Fruit fly (Drosophila melanogaster) whole organism, embryonic: Measurements from ENCODE around the gene mAChR-B.

Experiments used
- B-H1 ChIP-seq: fragments of 200-800 bp; sonication (Bioruptor generic); IDR thresholded peaks from 3 replicates; pipeline ENCODE4 v1.3.6; 2022; ENCODE audit warnings: missing biosample characterization, missing genetic modification characterization
- CG11247 ChIP-seq: fragments of 200-800 bp; sonication (Bioruptor generic); IDR thresholded peaks from 2 replicates; pipeline ENCODE4 v1.3.6; 2022; ENCODE audit warnings: missing biosample characterization, missing genetic modification characterization
- CG11398 ChIP-seq: fragments of 200-800 bp; sonication (Bioruptor generic); optimal IDR thresholded peaks from 2 replicates; lab custom pipeline; 2016; ENCODE audit warnings: missing biosample characterization, missing genetic modification characterization
- CG15479 ChIP-seq: fragments of 200-800 bp; sonication (Bioruptor generic); optimal IDR thresholded peaks from 3 replicates; lab custom pipeline; 2019; ENCODE audit warnings: missing biosample characterization, mild to moderate bottlenecking, missing genetic modification characterization, moderate library complexity
- CG17186 ChIP-seq: fragments of 200-800 bp; sonication (Bioruptor generic); optimal IDR thresholded peaks from 3 replicates; lab custom pipeline; 2017; ENCODE audit warnings: missing biosample characterization, missing genetic modification reagents, missing genetic modification characterization
- CG17568 ChIP-seq: fragments of 200-800 bp; sonication (Bioruptor generic); optimal IDR thresholded peaks from 2 replicates; lab custom pipeline; 2018; ENCODE audit warnings: missing biosample characterization, mild to moderate bottlenecking, missing genetic modification characterization, moderate library complexity
- CG17912 ChIP-seq: fragments of 200-800 bp; sonication (Bioruptor generic); optimal IDR thresholded peaks from 2 replicates; lab custom pipeline; 2018; ENCODE audit warnings: missing biosample characterization, mild to moderate bottlenecking, missing genetic modification characterization
- CG18599 ChIP-seq: fragments of 200-800 bp; sonication (Bioruptor generic); optimal IDR thresholded peaks from 3 replicates; lab custom pipeline; 2017; ENCODE audit warnings: missing biosample characterization, missing genetic modification characterization, mild to moderate bottlenecking, moderate library complexity, missing genetic modification reagents
- CG18764 ChIP-seq: fragments of 200-800 bp; sonication (Bioruptor generic); optimal IDR thresholded peaks from 3 replicates; lab custom pipeline; 2016; ENCODE audit warnings: missing biosample characterization, missing genetic modification characterization
- CG2202 ChIP-seq: fragments of 200-800 bp; sonication (Bioruptor generic); optimal IDR thresholded peaks from 2 replicates; lab custom pipeline; 2018; ENCODE audit warnings: missing biosample characterization, mild to moderate bottlenecking, missing genetic modification characterization
- CG30020 ChIP-seq: fragments of 200-800 bp; optimal IDR thresholded peaks from 2 replicates; lab custom pipeline; 2019; ENCODE audit warnings: missing biosample characterization, mild to moderate bottlenecking, missing genetic modification characterization, moderate library complexity
- CG30431 ChIP-seq: fragments of 200-800 bp; sonication (Bioruptor generic); optimal IDR thresholded peaks from 2 replicates; lab custom pipeline; 2017; ENCODE audit warnings: missing biosample characterization, missing genetic modification characterization
- CG31441 ChIP-seq: fragments of 200-800 bp; sonication (Bioruptor generic); IDR thresholded peaks from 2 replicates; pipeline ENCODE4 v1.3.6; 2022; ENCODE audit warnings: missing biosample characterization, missing genetic modification characterization
- CG3407 ChIP-seq: fragments of 200-800 bp; sonication (Bioruptor generic); optimal IDR thresholded peaks from 2 replicates; lab custom pipeline; 2018; ENCODE audit warnings: missing biosample characterization, mild to moderate bottlenecking, missing genetic modification characterization
- CG4282 ChIP-seq: fragments of 200-800 bp; sonication (Bioruptor generic); optimal IDR thresholded peaks from 2 replicates; lab custom pipeline; 2016; ENCODE audit warnings: missing biosample characterization, missing genetic modification characterization
- CG4404 ChIP-seq: fragments of 200-800 bp; sonication (Bioruptor generic); IDR thresholded peaks from 2 replicates; pipeline ENCODE4 v1.3.6; 2022; ENCODE audit warnings: missing biosample characterization, missing genetic modification characterization
- CG4707 ChIP-seq: fragments of 200-800 bp; sonication (Bioruptor generic); optimal IDR thresholded peaks from 2 replicates; lab custom pipeline; 2018; ENCODE audit warnings: missing biosample characterization, mild to moderate bottlenecking, missing genetic modification characterization, moderate library complexity
- CG6791 ChIP-seq: fragments of 200-800 bp; sonication (Bioruptor generic); IDR thresholded peaks from 3 replicates; pipeline ENCODE4 v1.3.6; 2022; ENCODE audit warnings: missing biosample characterization, missing genetic modification characterization; ENCODE audit not compliant: partially characterized antibody
- CG8924 ChIP-seq: fragments of 200-800 bp; optimal IDR thresholded peaks from 3 replicates; lab custom pipeline; 2019; ENCODE audit warnings: missing biosample characterization, mild to moderate bottlenecking, missing genetic modification characterization, moderate library complexity
- Dip3 ChIP-seq: fragments of 200-800 bp; sonication (Bioruptor generic); optimal IDR thresholded peaks from 3 replicates; lab custom pipeline; 2016; ENCODE audit warnings: missing biosample characterization, missing genetic modification characterization
- Gug ChIP-seq: fragments of 200-800 bp; sonication (Bioruptor generic); IDR thresholded peaks from 4 replicates; pipeline ENCODE4 v1.3.6; 2022; ENCODE audit warnings: missing biosample characterization, missing genetic modification characterization
- HHEX ChIP-seq: fragments of 200-800 bp; sonication (Bioruptor generic); optimal IDR thresholded peaks from 3 replicates; lab custom pipeline; 2017; ENCODE audit warnings: missing biosample characterization, mild to moderate bottlenecking, missing genetic modification characterization, missing genetic modification reagents
- Meics ChIP-seq: fragments of 200-800 bp; sonication (Bioruptor generic); optimal IDR thresholded peaks from 2 replicates; lab custom pipeline; 2017; ENCODE audit warnings: missing biosample characterization, mild to moderate bottlenecking, missing genetic modification characterization
- NK7.1 ChIP-seq: fragments of 200-800 bp; sonication (Bioruptor generic); optimal IDR thresholded peaks from 3 replicates; lab custom pipeline; 2016; ENCODE audit warnings: missing biosample characterization, missing genetic modification characterization
- Nf-YB ChIP-seq: fragments of 200-800 bp; sonication (Bioruptor generic); optimal IDR thresholded peaks from 3 replicates; lab custom pipeline; 2019; ENCODE audit warnings: missing biosample characterization, mild to moderate bottlenecking, missing genetic modification characterization, moderate library complexity
- NfI ChIP-seq: fragments of 200-800 bp; sonication (Bioruptor generic); optimal IDR thresholded peaks from 3 replicates; lab custom pipeline; 2018; ENCODE audit warnings: missing biosample characterization, mild to moderate bottlenecking, missing genetic modification characterization, moderate library complexity
- Opbp ChIP-seq: fragments of 200-800 bp; sonication (Bioruptor generic); IDR thresholded peaks from 3 replicates; pipeline ENCODE4 v1.3.6; 2022; ENCODE audit warnings: missing biosample characterization, missing genetic modification characterization; ENCODE audit not compliant: partially characterized antibody
- Ravus ChIP-seq: fragments of 200-800 bp; sonication (Bioruptor generic); IDR thresholded peaks from 2 replicates; pipeline ENCODE4 v1.3.6; 2022; ENCODE audit warnings: missing biosample characterization, missing genetic modification characterization
- Scr ChIP-seq: fragments of 200-800 bp; sonication (Bioruptor generic); IDR thresholded peaks from 2 replicates; pipeline ENCODE4 v1.3.6; 2022; ENCODE audit warnings: missing biosample characterization, missing genetic modification characterization; ENCODE audit not compliant: partially characterized antibody
- caup ChIP-seq: fragments of 200-800 bp; sonication (Bioruptor generic); optimal IDR thresholded peaks from 3 replicates; lab custom pipeline; 2017; ENCODE audit warnings: missing biosample characterization, mild to moderate bottlenecking, missing genetic modification characterization, moderate library complexity; ENCODE audit not compliant: severe bottlenecking
- chif ChIP-seq, 2 experiments: fragments of 200-800 bp; sonication (Bioruptor generic); optimal IDR thresholded peaks; 3 replicates each; lab custom pipeline; 2016; ENCODE audit warnings: missing biosample characterization in 2 of 2, missing genetic modification characterization in 2 of 2
- dan ChIP-seq: fragments of 200-800 bp; sonication (Bioruptor generic); IDR thresholded peaks from 2 replicates; pipeline ENCODE4 v1.3.6; 2022; ENCODE audit warnings: missing biosample characterization, missing genetic modification characterization
- dpn ChIP-seq, 2 experiments: fragments of 200-800 bp; sonication (Bioruptor generic); optimal IDR thresholded peaks; 3 replicates each; lab custom pipeline; 2016; ENCODE audit warnings: missing biosample characterization in 2 of 2, missing genetic modification characterization in 2 of 2
- esg ChIP-seq: fragments of 200-800 bp; sonication (Bioruptor generic); conservative IDR thresholded peaks from 2 replicates; pipeline ENCODE4 v1.3.6; 2022; ENCODE audit warnings: missing biosample characterization, missing genetic modification characterization
- eve ChIP-seq, 2 experiments: fragments of >200 bp; optimal IDR thresholded peaks; 2 replicates each; lab custom pipeline; 2017; ENCODE audit warnings: missing biosample characterization in 2 of 2, missing genetic modification characterization in 2 of 2
- fd102C ChIP-seq: fragments of 200-800 bp; sonication (Bioruptor generic); optimal IDR thresholded peaks from 2 replicates; lab custom pipeline; 2018; ENCODE audit warnings: missing biosample characterization, mild to moderate bottlenecking, missing genetic modification characterization, moderate library complexity
- fru ChIP-seq: fragments of >200 bp; optimal IDR thresholded peaks from 2 replicates; lab custom pipeline; 2017
- gce ChIP-seq: fragments of 200-800 bp; sonication (Bioruptor generic); IDR thresholded peaks from 3 replicates; pipeline ENCODE4 v1.3.6; 2022; ENCODE audit warnings: missing biosample characterization, missing genetic modification characterization
- gcm ChIP-seq: fragments of 200-800 bp; sonication (Bioruptor generic); optimal IDR thresholded peaks from 2 replicates; lab custom pipeline; 2019; ENCODE audit warnings: missing biosample characterization, mild to moderate bottlenecking, missing genetic modification characterization, moderate library complexity
- gt ChIP-seq: fragments of 200-800 bp; sonication (Bioruptor generic); IDR thresholded peaks from 2 replicates; pipeline ENCODE4 v1.3.6; 2022; ENCODE audit warnings: missing biosample characterization, missing genetic modification characterization
- insv ChIP-seq, 2 experiments: fragments of 200-800 bp; sonication (Bioruptor generic); optimal IDR thresholded peaks; 3 replicates each; lab custom pipeline; 2016 to 2018; ENCODE audit warnings: missing biosample characterization in 2 of 2, missing genetic modification characterization in 2 of 2
- jigr1 ChIP-seq: fragments of 200-800 bp; sonication (Bioruptor generic); IDR thresholded peaks from 3 replicates; pipeline ENCODE4 v1.3.6; 2022; ENCODE audit warnings: missing biosample characterization, missing genetic modification characterization
- nerfin-2 ChIP-seq: fragments of 200-800 bp; sonication (Bioruptor generic); IDR thresholded peaks from 2 replicates; pipeline ENCODE4 v1.3.6; 2022; ENCODE audit warnings: missing biosample characterization, missing genetic modification characterization; ENCODE audit not compliant: partially characterized antibody
- pb ChIP-seq: fragments of 200-800 bp; sonication (Bioruptor generic); optimal IDR thresholded peaks from 3 replicates; lab custom pipeline; 2016; ENCODE audit warnings: missing biosample characterization, missing genetic modification characterization
- prd ChIP-seq, 3 experiments: fragments of >200 bp in 2 of 3; fragments of 200-800 bp in 1 of 3; sonication (Bioruptor generic) in 1 of 3; optimal IDR thresholded peaks in 2 of 3; IDR thresholded peaks in 1 of 3; 2 replicates in 2 of 3; 3 replicates in 1 of 3; pipeline versions ENCODE4 v1.3.6 to Lab custom; 2017 to 2022; ENCODE audit warnings: missing biosample characterization in 1 of 3, missing genetic modification characterization in 1 of 3
- tin ChIP-seq: fragments of 200-800 bp; sonication (Bioruptor generic); optimal IDR thresholded peaks from 3 replicates; lab custom pipeline; 2016; ENCODE audit warnings: missing biosample characterization, missing genetic modification characterization
- ttk ChIP-seq: fragments of 200-800 bp; sonication (Bioruptor generic); IDR thresholded peaks from 2 replicates; pipeline ENCODE4 v2.1.2; 2022; ENCODE audit warnings: missing biosample characterization, missing genetic modification characterization
- z ChIP-seq: fragments of 200-800 bp; sonication (Bioruptor generic); IDR thresholded peaks from 3 replicates; pipeline ENCODE4 v1.3.6; 2022; ENCODE audit warnings: missing biosample characterization, missing genetic modification characterization

The mAChR-B gene

DNA sequence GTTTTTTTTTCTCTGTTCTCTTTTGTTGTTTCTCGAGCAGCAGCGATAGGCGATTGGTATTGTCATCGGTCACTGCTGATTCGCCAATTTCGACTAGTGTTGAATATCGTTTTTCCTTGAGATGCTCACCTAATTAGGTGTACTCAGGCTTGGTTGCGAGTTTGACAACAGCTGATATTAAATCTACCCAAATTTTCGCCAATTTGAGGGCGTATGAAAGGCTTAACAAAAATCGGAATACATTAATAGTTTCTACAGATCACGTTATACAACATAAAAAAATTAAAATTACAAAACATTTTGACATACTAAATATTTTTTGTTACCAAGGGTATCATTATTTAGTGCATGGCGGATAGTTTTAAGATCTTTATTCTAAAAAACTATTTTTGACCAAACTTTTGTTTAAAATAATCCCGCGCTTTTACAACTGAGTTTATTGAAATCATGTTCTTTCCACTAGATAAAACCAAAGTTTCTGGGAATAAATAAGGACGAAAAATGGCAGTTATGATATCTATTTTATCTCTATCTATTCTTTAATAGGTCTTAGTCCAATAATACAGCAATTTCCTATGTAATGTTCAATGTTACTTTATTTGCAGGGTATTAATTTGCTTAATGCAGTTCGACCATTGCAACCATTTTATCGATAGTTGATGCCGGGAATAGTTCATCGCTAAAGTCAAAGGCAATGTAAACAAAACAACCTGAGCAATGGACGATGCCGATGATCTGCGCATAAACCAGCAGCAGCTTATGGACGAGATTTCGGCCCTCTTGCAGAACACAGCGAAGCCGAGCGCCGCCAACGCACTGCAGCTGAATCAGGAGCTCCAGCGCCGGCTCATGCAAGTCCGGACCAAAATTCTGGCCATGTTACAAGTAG, 45.7 kb upstream of the mAChR-B start, which contains the start of the genes CG10435 and Pbp95 (continued):
- peak; percentile 51 for TF ChIP-seq NfI (GFP tag; lab: Kevin White, UChicago)
- no peak for TF ChIP-seq CG8924 (tag; lab: Kevin White, UChicago)
- no peak for TF ChIP-seq CG18764 (GFP tag; lab: Kevin White, UChicago)
- TF ChIP-seq esg (GFP tag; lab: Robert Waterston, UW), result no peak
- TF ChIP-seq ttk, result no peak
- TF ChIP-seq CG4707 (GFP tag; lab: Kevin White, UChicago), result no peak
- TF ChIP-seq fru (lab: Kevin White, UChicago), result no peak
- TF ChIP-seq CG4282, result no peak
- TF ChIP-seq HHEX (GFP tag; lab: Kevin White, UChicago), result peak; percentile 21
- no peak for TF ChIP-seq CG11398
- TF ChIP-seq tin, result peak; percentile 45
- TF ChIP-seq CG18599 (GFP tag; lab: Kevin White, UChicago), result no peak
- TF ChIP-seq insv (GFP tag; optimal IDR thresholded peaks at IDR 0.05; lab: Kevin White, UChicago), result peak in 1 of 2 experiments; percentile 32
- peak; percentile 72 for TF ChIP-seq CG6791
- TF ChIP-seq z (GFP tag; lab: Robert Waterston, UW), result no peak
- no peak for TF ChIP-seq CG17186
- no peak for TF ChIP-seq pb (GFP tag; lab: Kevin White, UChicago)
- peak; percentile 50 for TF ChIP-seq CG30020
- TF ChIP-seq NK7.1 (GFP tag; lab: Kevin White, UChicago), result no peak
- no peak for TF ChIP-seq CG15479 (GFP tag; lab: Kevin White, UChicago)
- TF ChIP-seq caup, result peak; percentile 31
- no peak for TF ChIP-seq prd (optimal IDR thresholded peaks at IDR 0.05; lab: Kevin White, UChicago)
- TF ChIP-seq prd (GFP tag; IDR thresholded peaks at IDR 0.05; lab: Robert Waterston, UW), result peak; percentile 39; the same call in 1 of the 3 replicates
- peak; percentile 72 for TF ChIP-seq Scr (GFP tag; lab: Robert Waterston, UW)
- no peak for TF ChIP-seq gcm (GFP tag; lab: Kevin White, UChicago)
- TF ChIP-seq gce (GFP tag; lab: Robert Waterston, UW), result no peak
- TF ChIP-seq B-H1 (GFP tag; lab: Robert Waterston, UW), result peak; percentile 37; the same call in 2 of the 3 replicates
- TF ChIP-seq CG3407 (GFP tag; lab: Kevin White, UChicago), result no peak
- no peak for TF ChIP-seq CG31441 (GFP tag; lab: Robert Waterston, UW)
- peak; percentile 7 for TF ChIP-seq CG30431
- TF ChIP-seq nerfin-2, result 0 out of 2 replicates have a peak, but pooled peaks have one; percentile 32
- TF ChIP-seq CG17912 (GFP tag; lab: Kevin White, UChicago), result no peak
- TF ChIP-seq Dip3 (GFP tag; lab: Kevin White, UChicago), result peak; percentile 18
- peak; percentile 51; the same call in 1 of the 2 replicates for TF ChIP-seq CG11247 (GFP tag; lab: Robert Waterston, UW)
- TF ChIP-seq dpn (GFP tag; optimal IDR thresholded peaks at IDR 0.05; lab: Kevin White, UChicago), result peak; percentile 43 to 48
- no peak for TF ChIP-seq Nf-YB
- no peak for TF ChIP-seq CG2202 (tag; lab: Kevin White, UChicago)
- no peak for TF ChIP-seq eve (GFP tag; optimal IDR thresholded peaks at IDR 0.05; lab: Kevin White, UChicago)
- TF ChIP-seq dan (GFP tag; lab: Robert Waterston, UW), result no peak
- TF ChIP-seq Opbp (GFP tag; lab: Robert Waterston, UW), result peak; percentile 52; the same call in 1 of the 3 replicates
- no peak for TF ChIP-seq CG4404 (GFP tag; lab: Robert Waterston, UW)
- peak in 1 of 2 experiments; percentile 51 for TF ChIP-seq chif (GFP tag; optimal IDR thresholded peaks at IDR 0.05; lab: Kevin White, UChicago)
- no peak for TF ChIP-seq jigr1
- no peak for TF ChIP-seq CG17568 (GFP tag; lab: Kevin White, UChicago)
- TF ChIP-seq Meics, result no peak
- TF ChIP-seq Gug, result peak; percentile 70; the same call in 2 of the 4 replicates
- no peak for TF ChIP-seq gt (GFP tag; lab: Robert Waterston, UW)
- TF ChIP-seq Ravus (GFP tag; lab: Robert Waterston, UW), result no peak
- no peak for TF ChIP-seq fd102C
